Worm (Caenorhabditis elegans) whole organism, young adult: Measurements from ENCODE around the gene D2045.5.

Source experiments
- B0019.2 ChIP-seq: fragments of 200-800 bp; sonication (Bioruptor generic); conservative IDR thresholded peaks from 2 replicates; pipeline ENCODE4 v1.3.6; 2022; ENCODE audit warnings: missing genetic modification reagents, missing genetic modification characterization, missing compliant biosample characterization
- D2030.7 ChIP-seq: fragments of 200-800 bp; sonication (Bioruptor generic); IDR thresholded peaks from 2 replicates; pipeline ENCODE4 v1.3.6; 2022; ENCODE audit warnings: missing genetic modification reagents, missing genetic modification characterization, missing compliant biosample characterization
- F10E7.11 ChIP-seq: sonication (generic microtip); optimal IDR thresholded peaks from 2 replicates; lab custom pipeline; 2017; ENCODE audit warnings: mild to moderate bottlenecking, missing genetic modification characterization, moderate library complexity, missing compliant biosample characterization
- F23B12.7 ChIP-seq: sonication (generic microtip); optimal IDR thresholded peaks from 2 replicates; lab custom pipeline; 2017; ENCODE audit warnings: missing genetic modification characterization, mild to moderate bottlenecking, missing compliant biosample characterization, antibody characterized with exemption, moderate library complexity; ENCODE audit not compliant: insufficient read depth
- F33H1.4 ChIP-seq: fragments of 200-800 bp; sonication (Bioruptor generic); IDR thresholded peaks from 2 replicates; pipeline ENCODE4 v1.3.6; 2022; ENCODE audit warnings: missing genetic modification reagents, missing genetic modification characterization, missing compliant biosample characterization
- F39B2.1 ChIP-seq: fragments of 200-800 bp; sonication (Bioruptor generic); IDR thresholded peaks from 2 replicates; pipeline ENCODE4 v1.3.6; 2022; ENCODE audit warnings: missing genetic modification reagents, missing genetic modification characterization, missing compliant biosample characterization
- F49E8.2 ChIP-seq: sonication (generic microtip); optimal IDR thresholded peaks from 3 replicates; lab custom pipeline; 2017; ENCODE audit warnings: missing genetic modification characterization, mild to moderate bottlenecking, missing compliant biosample characterization, antibody characterized with exemption, moderate library complexity; ENCODE audit not compliant: insufficient read depth
- F52B5.7 ChIP-seq: sonication (generic microtip); optimal IDR thresholded peaks from 2 replicates; lab custom pipeline; 2016; ENCODE audit warnings: mild to moderate bottlenecking, missing genetic modification characterization, missing compliant biosample characterization
- ZK185.1 ChIP-seq: sonication (generic microtip); optimal IDR thresholded peaks from 2 replicates; lab custom pipeline; 2016; ENCODE audit warnings: mild to moderate bottlenecking, missing genetic modification characterization, missing compliant biosample characterization; ENCODE audit not compliant: poor library complexity, severe bottlenecking
- akir-1 ChIP-seq: fragments of 200-800 bp; sonication (Bioruptor generic); optimal IDR thresholded peaks from 2 replicates; lab custom pipeline; 2018; ENCODE audit warnings: mild to moderate bottlenecking, missing genetic modification characterization, moderate library complexity, missing compliant biosample characterization
- ama-1 ChIP-seq, 3 experiments: fragments of 150-350 bp in 1 of 3; sonication (generic microtip) in 2 of 3; optimal IDR thresholded peaks; 2 replicates each; lab custom pipeline; 2014 to 2018; ENCODE audit warnings: missing biosample characterization in 2 of 3, missing genetic modification characterization in 2 of 3, missing genetic modification reagents in 2 of 3
- cebp-1 ChIP-seq, 2 experiments: fragments of 200-800 bp in 1 of 2; sonication (Bioruptor generic) in 1 of 2; sonication (generic microtip) in 1 of 2; IDR thresholded peaks in 1 of 2; optimal IDR thresholded peaks in 1 of 2; 2 replicates each; pipeline versions ENCODE4 v1.3.6 to Lab custom; 2017 to 2022; ENCODE audit warnings: missing compliant biosample characterization in 2 of 2, missing genetic modification characterization in 2 of 2, mild to moderate bottlenecking in 1 of 2, missing genetic modification reagents in 1 of 2, moderate library complexity in 1 of 2
- ceh-27 ChIP-seq: fragments of 200-800 bp; sonication (Bioruptor generic); optimal IDR thresholded peaks from 2 replicates; lab custom pipeline; 2018; ENCODE audit warnings: mild to moderate bottlenecking, missing genetic modification characterization, moderate library complexity, missing compliant biosample characterization
- ceh-58 ChIP-seq: fragments of 200-800 bp; sonication (Bioruptor generic); IDR thresholded peaks from 2 replicates; pipeline ENCODE4 v1.3.6; 2022; ENCODE audit warnings: missing genetic modification characterization, missing compliant biosample characterization
- ceh-79 ChIP-seq: sonication (generic microtip); optimal IDR thresholded peaks from 2 replicates; lab custom pipeline; 2017; ENCODE audit warnings: mild to moderate bottlenecking, missing genetic modification characterization, missing compliant biosample characterization
- chd-7 ChIP-seq: sonication (generic microtip); optimal IDR thresholded peaks from 2 replicates; lab custom pipeline; 2016; ENCODE audit warnings: mild to moderate bottlenecking, missing genetic modification characterization, moderate library complexity, missing compliant biosample characterization
- dpff-1 ChIP-seq: sonication (generic microtip); optimal IDR thresholded peaks from 2 replicates; lab custom pipeline; 2017; ENCODE audit warnings: mild to moderate bottlenecking, missing genetic modification characterization, missing compliant biosample characterization
- efl-1 ChIP-seq: fragments of 150-350 bp; optimal IDR thresholded peaks from 2 replicates; lab custom pipeline; 2014; ENCODE audit warnings: missing biosample characterization, missing genetic modification reagents, missing genetic modification characterization
- ets-4 ChIP-seq: fragments of 200-800 bp; sonication (Bioruptor generic); optimal IDR thresholded peaks from 2 replicates; lab custom pipeline; 2018; ENCODE audit warnings: mild to moderate bottlenecking, missing genetic modification characterization, missing compliant biosample characterization
- gei-17 ChIP-seq: fragments of 200-800 bp; sonication (Bioruptor generic); optimal IDR thresholded peaks from 2 replicates; lab custom pipeline; 2018; ENCODE audit warnings: mild to moderate bottlenecking, missing genetic modification characterization, missing compliant biosample characterization
- him-1 ChIP-seq: sonication (generic microtip); optimal IDR thresholded peaks from 2 replicates; lab custom pipeline; 2016; ENCODE audit warnings: missing genotype, missing genetic modification reagents, missing genetic modification characterization, missing compliant biosample characterization
- hlh-12 ChIP-seq: sonication (generic microtip); optimal IDR thresholded peaks from 2 replicates; lab custom pipeline; 2016; ENCODE audit warnings: missing genetic modification characterization, missing compliant biosample characterization
- hmg-1.2 ChIP-seq: fragments of 200-800 bp; sonication (Bioruptor generic); IDR thresholded peaks from 2 replicates; pipeline ENCODE4 v1.3.6; 2022; ENCODE audit warnings: missing genetic modification reagents, missing genetic modification characterization, missing compliant biosample characterization
- let-526 ChIP-seq: fragments of 200-800 bp; sonication (Bioruptor generic); IDR thresholded peaks from 2 replicates; pipeline ENCODE4 v1.3.6; 2022; ENCODE audit warnings: missing genetic modification reagents, missing genetic modification characterization, missing compliant biosample characterization
- lin-35 ChIP-seq, 3 experiments: fragments of 150-350 bp in 2 of 3; sonication (generic microtip) in 1 of 3; optimal IDR thresholded peaks; 2 replicates each; lab custom pipeline; 2014 to 2018; ENCODE audit warnings: missing biosample characterization in 3 of 3, missing genetic modification characterization in 3 of 3, missing genetic modification reagents in 3 of 3
- lin-40 ChIP-seq: sonication (generic microtip); optimal IDR thresholded peaks from 2 replicates; lab custom pipeline; 2016; ENCODE audit warnings: missing genetic modification characterization, mild to moderate bottlenecking, missing compliant biosample characterization, missing genotype, missing genetic modification reagents
- lin-54 ChIP-seq: fragments of 200-800 bp; sonication (Bioruptor generic); optimal IDR thresholded peaks from 2 replicates; lab custom pipeline; 2018; ENCODE audit warnings: mild to moderate bottlenecking, missing genetic modification characterization, missing compliant biosample characterization
- lir-1 ChIP-seq: fragments of 200-800 bp; sonication (Bioruptor generic); conservative IDR thresholded peaks from 2 replicates; pipeline ENCODE4 v1.3.6; 2022; ENCODE audit warnings: missing genetic modification reagents, missing genetic modification characterization, missing compliant biosample characterization
- lsl-1 ChIP-seq: fragments of 200-800 bp; sonication (Bioruptor generic); optimal IDR thresholded peaks from 2 replicates; lab custom pipeline; 2018; ENCODE audit warnings: mild to moderate bottlenecking, missing genetic modification characterization, moderate library complexity, missing compliant biosample characterization
- madf-10 ChIP-seq: sonication (generic microtip); optimal IDR thresholded peaks from 2 replicates; lab custom pipeline; 2016; ENCODE audit warnings: mild to moderate bottlenecking, missing genetic modification characterization, missing compliant biosample characterization
- mcd-1 ChIP-seq: fragments of 200-800 bp; sonication (Bioruptor generic); IDR thresholded peaks from 2 replicates; pipeline ENCODE4 v1.3.6; 2022; ENCODE audit warnings: missing genetic modification reagents, missing genetic modification characterization, missing compliant biosample characterization
- nfya-1 ChIP-seq: sonication (generic microtip); optimal IDR thresholded peaks from 2 replicates; lab custom pipeline; 2017; ENCODE audit warnings: antibody characterized with exemption, missing compliant biosample characterization, missing genetic modification characterization, borderline replicate concordance; ENCODE audit not compliant: insufficient read depth
- nhr-120 ChIP-seq: fragments of 200-800 bp; sonication (Bioruptor generic); IDR thresholded peaks from 2 replicates; pipeline ENCODE4 v1.3.6; 2022; ENCODE audit warnings: missing genetic modification characterization, missing compliant biosample characterization
- nhr-27 ChIP-seq: fragments of 200-800 bp; sonication (Bioruptor generic); optimal IDR thresholded peaks from 2 replicates; lab custom pipeline; 2018; ENCODE audit warnings: mild to moderate bottlenecking, missing genetic modification characterization, moderate library complexity, missing compliant biosample characterization
- nhr-80 ChIP-seq: sonication (generic microtip); optimal IDR thresholded peaks from 2 replicates; lab custom pipeline; 2016; ENCODE audit warnings: missing genetic modification characterization, missing compliant biosample characterization
- nhr-90 ChIP-seq: sonication (generic microtip); optimal IDR thresholded peaks from 2 replicates; lab custom pipeline; 2016; ENCODE audit warnings: missing genotype, mild to moderate bottlenecking, missing genetic modification characterization, missing compliant biosample characterization
- pha-4 ChIP-seq: fragments of 150-350 bp; sonication (generic microtip); optimal IDR thresholded peaks from 2 replicates; lab custom pipeline; 2014; ENCODE audit warnings: missing biosample characterization, missing genetic modification reagents, missing genetic modification characterization
- snpc-1.3 ChIP-seq: sonication (generic microtip); optimal IDR thresholded peaks from 2 replicates; lab custom pipeline; 2017; ENCODE audit warnings: missing genetic modification characterization, mild to moderate bottlenecking, missing compliant biosample characterization, antibody characterized with exemption, moderate library complexity, missing genotype, missing genetic modification reagents; ENCODE audit not compliant: insufficient read depth
- snpc-3.4 ChIP-seq: sonication (generic microtip); optimal IDR thresholded peaks from 2 replicates; lab custom pipeline; 2017; ENCODE audit warnings: missing genetic modification characterization, mild to moderate bottlenecking, missing compliant biosample characterization, antibody characterized with exemption, moderate library complexity, missing genotype, missing genetic modification reagents
- somi-1 ChIP-seq: fragments of 200-800 bp; sonication (Bioruptor generic); optimal IDR thresholded peaks from 2 replicates; lab custom pipeline; 2018; ENCODE audit warnings: mild to moderate bottlenecking, missing genetic modification characterization, missing compliant biosample characterization
- tbp1 ChIP-seq: fragments of 200-800 bp; sonication (Bioruptor generic); optimal IDR thresholded peaks from 2 replicates; lab custom pipeline; 2018; ENCODE audit warnings: mild to moderate bottlenecking, missing genetic modification characterization, missing compliant biosample characterization
- tlf-1 ChIP-seq: fragments of 200-800 bp; sonication (Bioruptor generic); optimal IDR thresholded peaks from 2 replicates; lab custom pipeline; 2018; ENCODE audit warnings: mild to moderate bottlenecking, missing genetic modification characterization, missing compliant biosample characterization
- unc-62 ChIP-seq: fragments of 150-350 bp; optimal IDR thresholded peaks from 2 replicates; lab custom pipeline; 2014; ENCODE audit warnings: missing biosample characterization, missing genetic modification reagents, missing genetic modification characterization
- ztf-22 ChIP-seq: fragments of 200-800 bp; sonication (Bioruptor generic); optimal IDR thresholded peaks from 2 replicates; lab custom pipeline; 2018; ENCODE audit warnings: mild to moderate bottlenecking, missing genetic modification characterization, moderate library complexity, missing compliant biosample characterization
- ztf-25 ChIP-seq: fragments of 200-800 bp; sonication (Bioruptor generic); IDR thresholded peaks from 2 replicates; pipeline ENCODE4 v1.3.6; 2022; ENCODE audit warnings: missing genetic modification reagents, missing genetic modification characterization, missing compliant biosample characterization
- ztf-3 ChIP-seq: fragments of 200-800 bp; sonication (Bioruptor generic); optimal IDR thresholded peaks from 2 replicates; lab custom pipeline; 2018; ENCODE audit warnings: mild to moderate bottlenecking, missing genetic modification characterization, missing compliant biosample characterization
- ztf-6 ChIP-seq: fragments of 200-800 bp; sonication (Bioruptor generic); IDR thresholded peaks from 2 replicates; pipeline ENCODE4 v1.3.6; 2022; ENCODE audit warnings: missing genetic modification reagents, missing genetic modification characterization, missing compliant biosample characterization

D2045.5 gene

DNA sequence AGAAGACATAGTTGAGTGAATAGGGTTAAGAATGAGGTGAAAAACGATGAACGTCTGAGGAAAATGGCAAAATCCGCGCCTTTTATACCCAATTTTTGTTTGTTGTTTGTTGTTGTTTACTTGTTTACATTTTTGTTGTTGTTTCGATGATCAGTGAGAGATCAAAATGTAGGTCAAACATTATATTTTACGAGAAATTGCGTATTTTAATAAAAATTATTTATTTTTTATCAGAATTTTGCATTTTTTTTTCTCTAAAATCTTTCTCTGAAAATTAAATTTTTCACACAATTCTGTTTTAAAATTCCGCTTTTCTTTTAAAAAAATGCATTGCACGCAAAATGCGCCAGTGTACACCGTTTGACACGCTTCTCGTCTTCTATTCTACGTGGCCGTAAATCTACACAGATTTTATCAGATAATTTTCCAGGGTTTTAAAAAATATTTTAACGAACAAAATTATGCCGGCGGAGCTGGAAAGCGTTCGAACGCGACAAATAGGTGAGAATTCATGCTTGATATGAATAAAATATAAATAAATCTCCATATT is 37.4 kb upstream of the D2045.5 start, which contains the start of the genes sip-1 and sly-1 (continued):
- TF ChIP-seq snpc-1.3 (peak; percentile 16), nhr-90 (tag; lab: Kevin White, UChicago) (no peak), somi-1 (GFP tag; lab: Kevin White, UChicago) (no peak), ZK185.1 (tag; lab: Kevin White, UChicago) (no peak), nhr-120 (GFP tag; lab: Robert Waterston, UW) (no peak), F33H1.4 (GFP tag; lab: Robert Waterston, UW) (peak; percentile 63), F52B5.7 (tag; lab: Kevin White, UChicago) (no peak), F10E7.11 (tag; lab: Kevin White, UChicago) (no peak), akir-1 (GFP tag; lab: Kevin White, UChicago) (no peak), ztf-22 (GFP tag; lab: Kevin White, UChicago) (no peak), lin-54 (GFP tag; lab: Kevin White, UChicago) (peak; percentile 72), let-526 (GFP tag; lab: Robert Waterston, UW) (no peak), ama-1 (optimal IDR thresholded peaks at IDR 0.05; lab: Kevin White, UChicago) (no peak), ama-1 (GFP tag; optimal IDR thresholded peaks at IDR 0.05; lab: Kevin White, UChicago) (no peak), madf-10 (tag; lab: Kevin White, UChicago) (no peak), tbp1 (peak; percentile 40), ztf-25 (GFP tag; lab: Robert Waterston, UW) (no peak), chd-7 (tag; lab: Kevin White, UChicago) (no peak), cebp-1 (GFP tag; IDR thresholded peaks at IDR 0.05; lab: Robert Waterston, UW) (no peak), cebp-1 (tag; optimal IDR thresholded peaks at IDR 0.05; lab: Kevin White, UChicago) (peak; percentile 25), tlf-1 (GFP tag; lab: Kevin White, UChicago) (peak; percentile 12), ceh-79 (no peak), efl-1 (GFP tag; lab: Kevin White, UChicago) (peak; percentile 84), hlh-12 (no peak), F39B2.1 (GFP tag; lab: Robert Waterston, UW) (no peak), nhr-80 (tag; lab: Kevin White, UChicago) (peak; percentile 19), ets-4 (GFP tag; lab: Kevin White, UChicago) (no peak), snpc-3.4 (tag; lab: Kevin White, UChicago) (no peak), ztf-3 (GFP tag; lab: Kevin White, UChicago) (no peak), nfya-1 (no peak), B0019.2 (peak; percentile 80; the same call in 1 of the 2 replicates), ceh-27 (GFP tag; lab: Kevin White, UChicago) (no peak), D2030.7 (peak; percentile 81), gei-17 (GFP tag; lab: Kevin White, UChicago) (no peak), lir-1 (GFP tag; lab: Robert Waterston, UW) (no peak), ztf-6 (GFP tag; lab: Robert Waterston, UW) (no peak), nhr-27 (tag; lab: Kevin White, UChicago) (no peak), F23B12.7 (peak; percentile 48), lin-35 (GFP tag; optimal IDR thresholded peaks at IDR 0.05; lab: Kevin White, UChicago) (peak in 1 of 3 experiments; percentile 84), hmg-1.2 (no peak), dpff-1 (tag; lab: Kevin White, UChicago) (no peak), mcd-1 (GFP tag; lab: Robert Waterston, UW) (peak; percentile 86), ceh-58 (GFP tag; lab: Robert Waterston, UW) (no peak), pha-4 (tag; lab: Kevin White, UChicago) (no peak), F49E8.2 (no peak), him-1 (tag; lab: Kevin White, UChicago) (no peak), lsl-1 (GFP tag; lab: Kevin White, UChicago) (peak; percentile 66), lin-40 (tag; lab: Kevin White, UChicago) (peak; percentile 82), unc-62 (no peak)
